Worm (Caenorhabditis elegans) whole organism, L4 larva: ENCODE results near the gene ttx-3.

Source experiments
- F10B5.3 ChIP-seq: sonication (generic microtip); optimal IDR thresholded peaks from 2 replicates; lab custom pipeline; 2016; ENCODE audit warnings: mild to moderate bottlenecking, missing genetic modification characterization, missing compliant biosample characterization
- F26F4.8 ChIP-seq: fragments of 200-800 bp; sonication (Bioruptor generic); conservative IDR thresholded peaks from 2 replicates; pipeline ENCODE4 v1.3.6; 2022; ENCODE audit warnings: missing genetic modification characterization, missing compliant biosample characterization
- F49E8.2 ChIP-seq: sonication (generic microtip); optimal IDR thresholded peaks from 2 replicates; lab custom pipeline; 2016; ENCODE audit warnings: missing compliant biosample characterization, mild to moderate bottlenecking, missing genetic modification characterization, borderline replicate concordance
- R02D3.7 ChIP-seq: fragments of 150-350 bp; sonication (generic microtip); optimal IDR thresholded peaks from 3 replicates; lab custom pipeline; 2014; ENCODE audit warnings: missing biosample characterization, missing genetic modification characterization
- T26A8.4 ChIP-seq: fragments of 200-800 bp; sonication (Bioruptor generic); IDR thresholded peaks from 2 replicates; pipeline ENCODE4 v1.3.6; 2022; ENCODE audit warnings: missing genetic modification characterization, missing compliant biosample characterization
- Y5F2A.4 ChIP-seq: fragments of 200-800 bp; sonication (Bioruptor generic); optimal IDR thresholded peaks from 2 replicates; lab custom pipeline; 2018; ENCODE audit warnings: mild to moderate bottlenecking, missing genetic modification characterization, missing compliant biosample characterization
- Y75B8A.6 ChIP-seq: fragments of 200-800 bp; sonication (Bioruptor generic); IDR thresholded peaks from 2 replicates; pipeline ENCODE4 v1.3.6; 2022; ENCODE audit warnings: missing genetic modification reagents, missing genetic modification characterization, missing compliant biosample characterization
- ZK337.2 ChIP-seq: fragments of 200-800 bp; sonication (Bioruptor generic); IDR thresholded peaks from 2 replicates; pipeline ENCODE4 v1.3.6; 2022; ENCODE audit warnings: missing genetic modification reagents, missing genetic modification characterization, missing compliant biosample characterization
- ZK546.5 ChIP-seq, 2 experiments: sonication (generic microtip); optimal IDR thresholded peaks; 2 replicates each; lab custom pipeline; 2017; ENCODE audit warnings: missing biosample characterization in 2 of 2, missing genetic modification characterization in 2 of 2
- aha-1 ChIP-seq: fragments of 150-350 bp; peaks from one replicate; lab custom pipeline; 2014; ENCODE audit warnings: missing biosample characterization, missing genetic modification characterization
- aly-2 ChIP-seq: sonication (generic microtip); optimal IDR thresholded peaks from 2 replicates; lab custom pipeline; 2018; ENCODE audit warnings: missing biosample characterization, missing genetic modification characterization
- ama-1 ChIP-seq: fragments of 150-350 bp; optimal IDR thresholded peaks from 2 replicates; lab custom pipeline; 2014; ENCODE audit warnings: inconsistent platforms, mixed read lengths
- attf-4 ChIP-seq: sonication (generic microtip); optimal IDR thresholded peaks from 3 replicates; lab custom pipeline; 2017; ENCODE audit warnings: missing biosample characterization, missing genetic modification characterization
- ces-1 ChIP-seq: fragments of 150-350 bp; sonication (generic microtip); optimal IDR thresholded peaks from 4 replicates; lab custom pipeline; 2014; ENCODE audit warnings: missing biosample characterization, missing genetic modification reagents, missing genetic modification characterization
- cey-2 ChIP-seq: sonication (generic microtip); optimal IDR thresholded peaks from 3 replicates; lab custom pipeline; 2017; ENCODE audit warnings: missing genetic modification characterization, mild to moderate bottlenecking, missing compliant biosample characterization, antibody characterized with exemption, borderline replicate concordance; ENCODE audit not compliant: insufficient read depth
- daf-12 ChIP-seq: fragments of 150-350 bp; optimal IDR thresholded peaks from 2 replicates; lab custom pipeline; 2014; ENCODE audit warnings: missing biosample characterization, missing genetic modification reagents, missing genetic modification characterization
- daf-16 ChIP-seq, 3 experiments: sonication (generic microtip); optimal IDR thresholded peaks; 2 replicates each; lab custom pipeline; 2016 to 2017; ENCODE audit warnings: missing genetic modification characterization in 3 of 3, missing genetic modification reagents in 3 of 3, mild to moderate bottlenecking in 2 of 3, missing compliant biosample characterization in 2 of 3, missing biosample characterization in 1 of 3, moderate library complexity in 1 of 3
- daf-8 ChIP-seq: fragments of 200-800 bp; sonication (Bioruptor generic); IDR thresholded peaks from 2 replicates; pipeline ENCODE4 v1.3.6; 2022; ENCODE audit warnings: missing genetic modification characterization, missing compliant biosample characterization
- dmd-8 ChIP-seq: fragments of 200-800 bp; sonication (Bioruptor generic); IDR thresholded peaks from 2 replicates; pipeline ENCODE4 v1.3.6; 2022; ENCODE audit warnings: missing genetic modification characterization, missing compliant biosample characterization
- dpl-1 ChIP-seq: fragments of 150-350 bp; optimal IDR thresholded peaks from 2 replicates; lab custom pipeline; 2014; ENCODE audit warnings: missing biosample characterization, missing genetic modification reagents, missing genetic modification characterization
- duxl-1 ChIP-seq: sonication (generic microtip); optimal IDR thresholded peaks from 2 replicates; lab custom pipeline; 2016; ENCODE audit warnings: mild to moderate bottlenecking, missing genetic modification characterization, moderate library complexity, missing compliant biosample characterization; ENCODE audit not compliant: poor library complexity
- dve-1 ChIP-seq: sonication (generic microtip); optimal IDR thresholded peaks from 2 replicates; lab custom pipeline; 2017; ENCODE audit warnings: antibody characterized with exemption, mild to moderate bottlenecking, missing genetic modification characterization, missing compliant biosample characterization; ENCODE audit not compliant: insufficient read depth
- fkh-10 ChIP-seq: fragments of 150-350 bp; optimal IDR thresholded peaks from 2 replicates; lab custom pipeline; 2014; ENCODE audit warnings: missing biosample characterization, missing genetic modification reagents, missing genetic modification characterization
- fos-1 ChIP-seq: fragments of 150-350 bp; optimal IDR thresholded peaks from 2 replicates; lab custom pipeline; 2014; ENCODE audit warnings: missing biosample characterization, missing genetic modification characterization
- hlh-11 ChIP-seq: fragments of 200-800 bp; sonication (Bioruptor generic); optimal IDR thresholded peaks from 2 replicates; lab custom pipeline; 2018; ENCODE audit warnings: mild to moderate bottlenecking, missing genetic modification characterization, missing compliant biosample characterization
- hlh-30 ChIP-seq: sonication (generic microtip); optimal IDR thresholded peaks from 2 replicates; lab custom pipeline; 2017; ENCODE audit warnings: antibody characterized with exemption, mild to moderate bottlenecking, missing genetic modification characterization, missing compliant biosample characterization; ENCODE audit not compliant: insufficient read depth
- hmg-1.1 ChIP-seq: fragments of 200-800 bp; sonication (Bioruptor generic); IDR thresholded peaks from 2 replicates; pipeline ENCODE4 v1.3.6; 2022; ENCODE audit warnings: missing genetic modification reagents, missing genetic modification characterization, missing compliant biosample characterization
- lin-39 ChIP-seq: fragments of 150-350 bp; optimal IDR thresholded peaks from 2 replicates; lab custom pipeline; 2014; ENCODE audit warnings: missing biosample characterization, missing genetic modification reagents, missing genetic modification characterization
- mdl-1 ChIP-seq, 2 experiments: fragments of 150-350 bp in 1 of 2; sonication (generic microtip) in 1 of 2; optimal IDR thresholded peaks; 2 replicates each; lab custom pipeline; 2014 to 2017; ENCODE audit warnings: missing biosample characterization in 2 of 2, missing genetic modification characterization in 2 of 2
- mep-1 ChIP-seq: fragments of 150-350 bp; sonication (generic microtip); optimal IDR thresholded peaks from 3 replicates; lab custom pipeline; 2014; ENCODE audit warnings: missing biosample characterization, missing genetic modification characterization
- mxl-2 ChIP-seq: fragments of 200-800 bp; sonication (Bioruptor generic); conservative IDR thresholded peaks from 2 replicates; pipeline ENCODE4 v1.3.6; 2022; ENCODE audit warnings: missing genetic modification reagents, missing genetic modification characterization, missing compliant biosample characterization
- nhr-10 ChIP-seq: fragments of 150-350 bp; optimal IDR thresholded peaks from 2 replicates; lab custom pipeline; 2014; ENCODE audit warnings: missing biosample characterization, missing genetic modification characterization
- nhr-102 ChIP-seq: sonication (generic microtip); optimal IDR thresholded peaks from 2 replicates; lab custom pipeline; 2016; ENCODE audit warnings: mild to moderate bottlenecking, missing genetic modification characterization, moderate library complexity, missing compliant biosample characterization
- nhr-237 ChIP-seq: sonication (generic microtip); optimal IDR thresholded peaks from 2 replicates; lab custom pipeline; 2017; ENCODE audit warnings: missing biosample characterization, missing genetic modification characterization
- nhr-28 ChIP-seq: fragments of 150-350 bp; optimal IDR thresholded peaks from 2 replicates; lab custom pipeline; 2014; ENCODE audit warnings: missing biosample characterization, missing genetic modification characterization
- nhr-42 ChIP-seq: fragments of 200-800 bp; sonication (Bioruptor generic); IDR thresholded peaks from 2 replicates; pipeline ENCODE4 v1.3.6; 2022; ENCODE audit warnings: missing genetic modification characterization, missing compliant biosample characterization
- nhr-76 ChIP-seq: fragments of 150-350 bp; optimal IDR thresholded peaks from 2 replicates; lab custom pipeline; 2014; ENCODE audit warnings: missing biosample characterization, missing genetic modification characterization
- nhr-77 ChIP-seq: fragments of 150-350 bp; optimal IDR thresholded peaks from 2 replicates; lab custom pipeline; 2014; ENCODE audit warnings: missing biosample characterization, missing genetic modification characterization
- pqm-1 ChIP-seq: sonication (generic microtip); optimal IDR thresholded peaks from 2 replicates; lab custom pipeline; 2017; ENCODE audit warnings: missing biosample characterization, missing genetic modification characterization
- sdz-12 ChIP-seq: fragments of 200-800 bp; sonication (Bioruptor generic); optimal IDR thresholded peaks from 2 replicates; lab custom pipeline; 2018; ENCODE audit warnings: mild to moderate bottlenecking, missing genetic modification characterization, missing compliant biosample characterization
- skn-1 ChIP-seq: fragments of 150-350 bp; optimal IDR thresholded peaks from 2 replicates; lab custom pipeline; 2014; ENCODE audit warnings: missing biosample characterization, missing genetic modification characterization
- snpc-1.2 ChIP-seq: fragments of 200-800 bp; sonication (Bioruptor generic); IDR thresholded peaks from 2 replicates; pipeline ENCODE4 v1.3.6; 2022; ENCODE audit warnings: missing genetic modification reagents, missing genetic modification characterization, missing compliant biosample characterization
- snpc-4 ChIP-seq: fragments of 150-350 bp; optimal IDR thresholded peaks from 2 replicates; lab custom pipeline; 2014; ENCODE audit warnings: missing biosample characterization, missing genetic modification characterization
- spr-1 ChIP-seq: sonication (generic microtip); optimal IDR thresholded peaks from 2 replicates; lab custom pipeline; 2016; ENCODE audit warnings: mild to moderate bottlenecking, missing genetic modification characterization, missing compliant biosample characterization
- tra-1 ChIP-seq: fragments of 200-800 bp; sonication (Bioruptor generic); IDR thresholded peaks from 2 replicates; pipeline ENCODE4 v1.3.6; 2022; ENCODE audit warnings: missing genetic modification reagents, missing genetic modification characterization, missing compliant biosample characterization
- unc-39 ChIP-seq: sonication (generic microtip); optimal IDR thresholded peaks from 2 replicates; lab custom pipeline; 2017; ENCODE audit warnings: missing biosample characterization, missing genetic modification characterization
- unc-62 ChIP-seq, 3 experiments: fragments of 150-350 bp in 1 of 3; sonication (generic microtip); optimal IDR thresholded peaks in 2 of 3; peaks in 1 of 3; 1 replicate in 1 of 3; 2 replicates in 2 of 3; lab custom pipeline; 2014 to 2017; ENCODE audit warnings: missing biosample characterization in 3 of 3, missing genetic modification characterization in 3 of 3, missing genetic modification reagents in 3 of 3, missing genotype in 1 of 3
- zag-1 ChIP-seq: fragments of 150-350 bp; optimal IDR thresholded peaks from 2 replicates; lab custom pipeline; 2014; ENCODE audit warnings: missing biosample characterization, missing genetic modification characterization
- zip-11 ChIP-seq: fragments of 200-800 bp; sonication (Bioruptor generic); IDR thresholded peaks from 2 replicates; pipeline ENCODE4 v1.3.6; 2022; ENCODE audit warnings: missing genetic modification characterization, missing compliant biosample characterization
- zip-2 ChIP-seq: fragments of 150-350 bp; optimal IDR thresholded peaks from 2 replicates; lab custom pipeline; 2014; ENCODE audit warnings: missing biosample characterization, missing genetic modification characterization
- ztf-11 ChIP-seq: fragments of 150-350 bp; optimal IDR thresholded peaks from 2 replicates; lab custom pipeline; 2014; ENCODE audit warnings: missing biosample characterization, missing genetic modification characterization
- ztf-7 ChIP-seq: fragments of 150-350 bp; optimal IDR thresholded peaks from 2 replicates; lab custom pipeline; 2014; ENCODE audit warnings: missing biosample characterization, missing genetic modification characterization

The ttx-3 gene

DNA sequence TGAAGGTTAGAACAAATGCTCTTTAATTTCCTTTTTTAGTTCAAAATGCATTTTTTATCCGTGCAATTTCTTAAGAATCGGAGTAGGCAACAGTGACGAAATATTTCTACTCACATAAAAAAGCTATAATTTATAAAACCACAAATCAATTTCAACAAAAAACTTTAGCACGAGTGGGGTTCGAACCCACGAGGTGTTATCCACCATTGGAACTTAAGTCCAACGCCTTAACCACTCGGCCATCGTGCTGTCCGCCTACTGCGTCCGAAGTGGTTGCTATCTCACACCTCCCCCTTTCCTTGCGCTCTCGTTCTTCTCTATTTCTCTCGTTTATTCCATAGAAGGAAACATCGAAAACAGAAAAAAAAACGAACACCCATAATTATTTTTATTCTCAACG, 11.5 kb downstream of the ttx-3 start:
- TF ChIP-seq mep-1 (tag; lab: Kevin White, UChicago) = no peak
- TF ChIP-seq Y5F2A.4 = peak; percentile 70
- no peak; the same call in none of the 2 replicates for TF ChIP-seq T26A8.4 (GFP tag; lab: Robert Waterston, UW)
- peak; percentile 96 for TF ChIP-seq hmg-1.1
- peak; percentile 79; the same call in 1 of the 2 replicates for TF ChIP-seq daf-8 (GFP tag; lab: Robert Waterston, UW)
- peak; percentile 96 for TF ChIP-seq dmd-8
- peak; percentile 16 to 55 for TF ChIP-seq mdl-1 (tag; optimal IDR thresholded peaks at IDR 0.05; lab: Kevin White, UChicago)
- TF ChIP-seq mxl-2 (GFP tag; lab: Robert Waterston, UW) = no peak; the same call in 1 of the 2 replicates
- TF ChIP-seq nhr-77 (tag; lab: Kevin White, UChicago) = no peak
- TF ChIP-seq fkh-10 (GFP tag; lab: Kevin White, UChicago) = peak; percentile 57
- TF ChIP-seq nhr-76 (tag; lab: Kevin White, UChicago) = no peak
- peak; percentile 79; the same call in 1 of the 2 replicates for TF ChIP-seq zip-11 (GFP tag; lab: Robert Waterston, UW)
- peak; percentile 81 for TF ChIP-seq hlh-30 (tag; lab: Kevin White, UChicago)
- no peak for TF ChIP-seq ama-1 (lab: Kevin White, UChicago)
- peak; percentile 69 for TF ChIP-seq ztf-7 (tag; lab: Kevin White, UChicago)
- TF ChIP-seq ces-1 (GFP tag; lab: Kevin White, UChicago) = peak; percentile 68
- TF ChIP-seq dve-1 (tag; lab: Kevin White, UChicago) = no peak
- peak; percentile 92 for TF ChIP-seq duxl-1 (tag; lab: Kevin White, UChicago)
- no peak for TF ChIP-seq skn-1 (tag; lab: Kevin White, UChicago)
- TF ChIP-seq Y75B8A.6 (GFP tag; lab: Robert Waterston, UW) = no peak
- TF ChIP-seq unc-62 (GFP tag; optimal IDR thresholded peaks at IDR 0.05 in 1 of 2; lab: Kevin White, UChicago) = peak in 1 of 2 experiments; percentile 84
- TF ChIP-seq unc-62 (tag; optimal IDR thresholded peaks at IDR 0.05; lab: Kevin White, UChicago) = no peak
- peak; percentile 71 for TF ChIP-seq zip-2 (tag; lab: Kevin White, UChicago)
- TF ChIP-seq nhr-237 (tag; lab: Kevin White, UChicago) = no peak
- no peak for TF ChIP-seq lin-39 (tag; lab: Kevin White, UChicago)
- TF ChIP-seq nhr-102 (tag; lab: Kevin White, UChicago) = no peak
- no peak for TF ChIP-seq unc-39 (tag; lab: Kevin White, UChicago)
- no peak for TF ChIP-seq aly-2 (tag; lab: Kevin White, UChicago)
- TF ChIP-seq attf-4 (tag; lab: Kevin White, UChicago) = no peak
- peak; percentile 88 for TF ChIP-seq F26F4.8
- no peak for TF ChIP-seq cey-2 (tag; lab: Kevin White, UChicago)
- TF ChIP-seq nhr-42 (GFP tag; lab: Robert Waterston, UW) = 0 out of 2 replicates have a peak, but pooled peaks have one; percentile 64
- no peak for TF ChIP-seq nhr-10
- no peak for TF ChIP-seq ZK546.5 (tag; optimal IDR thresholded peaks at IDR 0.05; lab: Kevin White, UChicago)
- no peak for TF ChIP-seq pqm-1 (tag; lab: Kevin White, UChicago)
- no peak for TF ChIP-seq fos-1 (tag; lab: Kevin White, UChicago)
- TF ChIP-seq F10B5.3 (tag; lab: Kevin White, UChicago) = peak; percentile 52
- peak; percentile 85 for TF ChIP-seq ZK337.2
- TF ChIP-seq F49E8.2 (tag; lab: Kevin White, UChicago) = no peak
- TF ChIP-seq nhr-28 = no peak
- TF ChIP-seq sdz-12 = peak; percentile 86
- TF ChIP-seq daf-12 (tag; lab: Kevin White, UChicago) = no peak
- TF ChIP-seq spr-1 (tag; lab: Kevin White, UChicago) = peak; percentile 72
- TF ChIP-seq zag-1 (tag; lab: Kevin White, UChicago) = no peak
- peak; percentile 92 for TF ChIP-seq tra-1 (GFP tag; lab: Robert Waterston, UW)
- no peak for TF ChIP-seq aha-1
- TF ChIP-seq snpc-4 (tag; lab: Kevin White, UChicago) = no peak
- peak; percentile 94 for TF ChIP-seq snpc-1.2 (GFP tag; lab: Robert Waterston, UW)
- no peak for TF ChIP-seq ztf-11
- TF ChIP-seq daf-16 (GFP tag; optimal IDR thresholded peaks at IDR 0.05; lab: Kevin White, UChicago) = peak; percentile 28 to 90
- TF ChIP-seq daf-16 (tag; optimal IDR thresholded peaks at IDR 0.05; lab: Kevin White, UChicago) = peak; percentile 72
- no peak for TF ChIP-seq R02D3.7 (tag; lab: Kevin White, UChicago)
- peak; percentile 29 for TF ChIP-seq dpl-1 (GFP tag; lab: Kevin White, UChicago)
- no peak for TF ChIP-seq hlh-11
